Worm (Caenorhabditis elegans) whole organism, L3 larva: Measurements from ENCODE around the gene csa-1.

Experiments
- aly-2 ChIP-seq: fragments of 150-350 bp; optimal IDR thresholded peaks from 2 replicates; lab custom pipeline; 2014; ENCODE audit warnings: missing biosample characterization, missing genetic modification characterization
- ama-1 ChIP-seq: fragments of 150-350 bp; optimal IDR thresholded peaks from 2 replicates; lab custom pipeline; 2018
- egl-27 ChIP-seq: sonication (generic microtip); optimal IDR thresholded peaks from 4 replicates; lab custom pipeline; 2017; ENCODE audit warnings: missing biosample characterization, missing genetic modification reagents, missing genetic modification characterization
- fkh-10 ChIP-seq: sonication (generic microtip); optimal IDR thresholded peaks from 2 replicates; lab custom pipeline; 2017; ENCODE audit warnings: missing biosample characterization, missing genetic modification reagents, missing genetic modification characterization
- lin-15B ChIP-seq: fragments of 150-350 bp; optimal IDR thresholded peaks from 2 replicates; lab custom pipeline; 2014; ENCODE audit warnings: missing biosample characterization, missing genetic modification characterization
- nfya-1 ChIP-seq: sonication (generic microtip); optimal IDR thresholded peaks from 2 replicates; lab custom pipeline; 2017; ENCODE audit warnings: missing genetic modification characterization, mild to moderate bottlenecking, missing compliant biosample characterization, antibody characterized with exemption, moderate library complexity; ENCODE audit not compliant: insufficient read depth
- nhr-28 ChIP-seq: fragments of 150-350 bp; optimal IDR thresholded peaks from 2 replicates; lab custom pipeline; 2014; ENCODE audit warnings: missing biosample characterization, missing genetic modification characterization
- nhr-76 ChIP-seq: fragments of 150-350 bp; sonication (generic microtip); optimal IDR thresholded peaks from 5 replicates; lab custom pipeline; 2014; ENCODE audit warnings: missing biosample characterization, missing genetic modification characterization
- sea-2 ChIP-seq: fragments of 150-350 bp; sonication (generic microtip); optimal IDR thresholded peaks from 4 replicates; lab custom pipeline; 2014; ENCODE audit warnings: missing biosample characterization, missing genetic modification reagents, missing genetic modification characterization
- snpc-4 ChIP-seq: fragments of 150-350 bp; optimal IDR thresholded peaks from 2 replicates; lab custom pipeline; 2014; ENCODE audit warnings: missing biosample characterization, missing genetic modification characterization
- unc-39 ChIP-seq: sonication (generic microtip); optimal IDR thresholded peaks from 4 replicates; lab custom pipeline; 2017; ENCODE audit warnings: missing biosample characterization, missing genetic modification characterization
- zag-1 ChIP-seq: fragments of 150-350 bp; optimal IDR thresholded peaks from 2 replicates; lab custom pipeline; 2014; ENCODE audit warnings: missing biosample characterization, missing genetic modification characterization
- ztf-11 ChIP-seq: fragments of 150-350 bp; optimal IDR thresholded peaks from 2 replicates; lab custom pipeline; 2014; ENCODE audit warnings: missing biosample characterization, missing genetic modification characterization

- TF ChIP-seq unc-39 (no peak), snpc-4 (tag; lab: Kevin White, UChicago) (no peak), aly-2 (no peak), ama-1 (no peak), zag-1 (tag; lab: Kevin White, UChicago) (no peak), egl-27 (no peak), nhr-28 (no peak), nfya-1 (tag; lab: Kevin White, UChicago) (no peak), sea-2 (no peak), fkh-10 (GFP tag; lab: Kevin White, UChicago) (no peak), ztf-11 (tag; lab: Kevin White, UChicago) (no peak), nhr-76 (no peak), lin-15B (no peak)
These were observed 44.8 kb downstream of the csa-1 start for ce11 chrII:9274734-9275133.
